Worm (Caenorhabditis elegans) whole organism, L4 larva: ENCODE data around the gene elc-1.
A peak's percentile ranks its signal among the peaks of the same experiment; 100 is the strongest.

Source experiments
- D1046.2 ChIP-seq: fragments of 200-800 bp; sonication (Bioruptor generic); IDR thresholded peaks from 2 replicates; pipeline ENCODE4 v1.3.6; 2022; ENCODE audit warnings: missing genetic modification characterization, missing compliant biosample characterization
- F26F4.8 ChIP-seq: fragments of 200-800 bp; sonication (Bioruptor generic); conservative IDR thresholded peaks from 2 replicates; pipeline ENCODE4 v1.3.6; 2022; ENCODE audit warnings: missing genetic modification characterization, missing compliant biosample characterization
- T20F7.1 ChIP-seq: fragments of 200-800 bp; sonication (Bioruptor generic); optimal IDR thresholded peaks from 2 replicates; lab custom pipeline; 2018; ENCODE audit warnings: mild to moderate bottlenecking, missing genetic modification characterization, missing compliant biosample characterization
- Y75B8A.6 ChIP-seq: fragments of 200-800 bp; sonication (Bioruptor generic); IDR thresholded peaks from 2 replicates; pipeline ENCODE4 v1.3.6; 2022; ENCODE audit warnings: missing genetic modification reagents, missing genetic modification characterization, missing compliant biosample characterization
- ZK337.2 ChIP-seq: fragments of 200-800 bp; sonication (Bioruptor generic); IDR thresholded peaks from 2 replicates; pipeline ENCODE4 v1.3.6; 2022; ENCODE audit warnings: missing genetic modification reagents, missing genetic modification characterization, missing compliant biosample characterization
- aha-1 ChIP-seq: fragments of 150-350 bp; peaks from one replicate; lab custom pipeline; 2014; ENCODE audit warnings: missing biosample characterization, missing genetic modification characterization
- aly-2 ChIP-seq: sonication (generic microtip); optimal IDR thresholded peaks from 2 replicates; lab custom pipeline; 2018; ENCODE audit warnings: missing biosample characterization, missing genetic modification characterization
- ama-1 ChIP-seq: fragments of 150-350 bp; optimal IDR thresholded peaks from 2 replicates; lab custom pipeline; 2014; ENCODE audit warnings: inconsistent platforms, mixed read lengths
- attf-4 ChIP-seq: sonication (generic microtip); optimal IDR thresholded peaks from 3 replicates; lab custom pipeline; 2017; ENCODE audit warnings: missing biosample characterization, missing genetic modification characterization
- ceh-62 ChIP-seq: sonication (generic microtip); optimal IDR thresholded peaks from 2 replicates; lab custom pipeline; 2017; ENCODE audit warnings: missing biosample characterization, missing genetic modification characterization
- daf-12 ChIP-seq: fragments of 150-350 bp; optimal IDR thresholded peaks from 2 replicates; lab custom pipeline; 2014; ENCODE audit warnings: missing biosample characterization, missing genetic modification reagents, missing genetic modification characterization
- daf-19 ChIP-seq: fragments of 200-800 bp; sonication (Bioruptor generic); conservative IDR thresholded peaks from 2 replicates; pipeline ENCODE4 v1.3.6; 2022; ENCODE audit warnings: missing genetic modification characterization, missing compliant biosample characterization
- daf-8 ChIP-seq: fragments of 200-800 bp; sonication (Bioruptor generic); IDR thresholded peaks from 2 replicates; pipeline ENCODE4 v1.3.6; 2022; ENCODE audit warnings: missing genetic modification characterization, missing compliant biosample characterization
- dmd-8 ChIP-seq: fragments of 200-800 bp; sonication (Bioruptor generic); IDR thresholded peaks from 2 replicates; pipeline ENCODE4 v1.3.6; 2022; ENCODE audit warnings: missing genetic modification characterization, missing compliant biosample characterization
- duxl-1 ChIP-seq: sonication (generic microtip); optimal IDR thresholded peaks from 2 replicates; lab custom pipeline; 2016; ENCODE audit warnings: mild to moderate bottlenecking, missing genetic modification characterization, moderate library complexity, missing compliant biosample characterization; ENCODE audit not compliant: poor library complexity
- egl-43 ChIP-seq: fragments of 200-800 bp; sonication (Bioruptor generic); IDR thresholded peaks from 2 replicates; pipeline ENCODE4 v1.3.6; 2022; ENCODE audit warnings: missing genetic modification reagents, missing genetic modification characterization, missing compliant biosample characterization
- hlh-11 ChIP-seq: fragments of 200-800 bp; sonication (Bioruptor generic); optimal IDR thresholded peaks from 2 replicates; lab custom pipeline; 2018; ENCODE audit warnings: mild to moderate bottlenecking, missing genetic modification characterization, missing compliant biosample characterization
- jun-1 ChIP-seq: fragments of 150-350 bp; optimal IDR thresholded peaks from 2 replicates; lab custom pipeline; 2014; ENCODE audit warnings: missing biosample characterization, missing genetic modification reagents, missing genetic modification characterization
- lim-7 ChIP-seq: fragments of 200-800 bp; sonication (Bioruptor generic); IDR thresholded peaks from 2 replicates; pipeline ENCODE4 v1.3.6; 2022; ENCODE audit warnings: missing genetic modification characterization, missing compliant biosample characterization
- lin-13 ChIP-seq: fragments of 150-350 bp; optimal IDR thresholded peaks from 2 replicates; lab custom pipeline; 2014; ENCODE audit warnings: missing biosample characterization, missing genetic modification reagents, missing genetic modification characterization
- lin-29 ChIP-seq: fragments of 200-800 bp; sonication (Bioruptor generic); IDR thresholded peaks from 2 replicates; pipeline ENCODE4 v1.3.6; 2022; ENCODE audit warnings: missing genetic modification reagents, missing genetic modification characterization, missing compliant biosample characterization
- lin-38 ChIP-seq: fragments of 200-800 bp; sonication (Bioruptor generic); IDR thresholded peaks from 2 replicates; pipeline ENCODE4 v1.3.6; 2022; ENCODE audit warnings: missing genetic modification reagents, missing genetic modification characterization, missing compliant biosample characterization
- madf-5 ChIP-seq, 2 experiments: fragments of 200-800 bp; sonication (Bioruptor generic); IDR thresholded peaks; 2 replicates each; pipeline ENCODE4 v1.3.6; 2022; ENCODE audit warnings: missing compliant biosample characterization in 2 of 2, missing genetic modification characterization in 2 of 2
- madf-9 ChIP-seq: fragments of 200-800 bp; sonication (Bioruptor generic); conservative IDR thresholded peaks from 2 replicates; pipeline ENCODE4 v1.3.6; 2022; ENCODE audit warnings: missing genetic modification reagents, missing genetic modification characterization, missing compliant biosample characterization
- mxl-3 ChIP-seq: fragments of 200-800 bp; sonication (Bioruptor generic); optimal IDR thresholded peaks from 2 replicates; lab custom pipeline; 2018; ENCODE audit warnings: mild to moderate bottlenecking, missing genetic modification characterization, missing compliant biosample characterization
- nhr-237 ChIP-seq: sonication (generic microtip); optimal IDR thresholded peaks from 2 replicates; lab custom pipeline; 2017; ENCODE audit warnings: missing biosample characterization, missing genetic modification characterization
- nhr-25 ChIP-seq: sonication (generic microtip); optimal IDR thresholded peaks from 2 replicates; lab custom pipeline; 2017; ENCODE audit warnings: missing genetic modification characterization, mild to moderate bottlenecking, missing compliant biosample characterization, antibody characterized with exemption, moderate library complexity, borderline replicate concordance; ENCODE audit not compliant: insufficient read depth
- nhr-76 ChIP-seq: fragments of 150-350 bp; optimal IDR thresholded peaks from 2 replicates; lab custom pipeline; 2014; ENCODE audit warnings: missing biosample characterization, missing genetic modification characterization
- sdz-12 ChIP-seq: fragments of 200-800 bp; sonication (Bioruptor generic); optimal IDR thresholded peaks from 2 replicates; lab custom pipeline; 2018; ENCODE audit warnings: mild to moderate bottlenecking, missing genetic modification characterization, missing compliant biosample characterization
- set-16 ChIP-seq: fragments of 200-800 bp; sonication (Bioruptor generic); IDR thresholded peaks from 2 replicates; pipeline ENCODE4 v1.3.6; 2022; ENCODE audit warnings: missing genetic modification reagents, missing genetic modification characterization, missing compliant biosample characterization
- skn-1 ChIP-seq: fragments of 150-350 bp; optimal IDR thresholded peaks from 2 replicates; lab custom pipeline; 2014; ENCODE audit warnings: missing biosample characterization, missing genetic modification characterization
- snpc-4 ChIP-seq: fragments of 150-350 bp; optimal IDR thresholded peaks from 2 replicates; lab custom pipeline; 2014; ENCODE audit warnings: missing biosample characterization, missing genetic modification characterization
- tra-1 ChIP-seq: fragments of 200-800 bp; sonication (Bioruptor generic); IDR thresholded peaks from 2 replicates; pipeline ENCODE4 v1.3.6; 2022; ENCODE audit warnings: missing genetic modification reagents, missing genetic modification characterization, missing compliant biosample characterization
- unc-39 ChIP-seq: sonication (generic microtip); optimal IDR thresholded peaks from 2 replicates; lab custom pipeline; 2017; ENCODE audit warnings: missing biosample characterization, missing genetic modification characterization
- zip-2 ChIP-seq: fragments of 150-350 bp; optimal IDR thresholded peaks from 2 replicates; lab custom pipeline; 2014; ENCODE audit warnings: missing biosample characterization, missing genetic modification characterization
- ztf-11 ChIP-seq: fragments of 150-350 bp; optimal IDR thresholded peaks from 2 replicates; lab custom pipeline; 2014; ENCODE audit warnings: missing biosample characterization, missing genetic modification characterization

elc-1 gene

ce11 chrIII:1417090-1417489 is at the start of gene elc-1:
elc-1 (minus strand) TSS chrIII:1417190.
- TF ChIP-seq snpc-4 (no peak), aha-1 (peak; percentile 87)

ce11 chrIII:1456859-1457258 is 39.9 kb upstream of the elc-1 start:
- no peak for TF ChIP-seq Y75B8A.6 (GFP tag; lab: Robert Waterston, UW)

- no peak for TF ChIP-seq hlh-11 (tag; lab: Kevin White, UChicago)
- no peak for TF ChIP-seq jun-1 (tag; lab: Kevin White, UChicago)
- no peak for TF ChIP-seq aly-2 (tag; lab: Kevin White, UChicago)
- TF ChIP-seq nhr-76 (tag; lab: Kevin White, UChicago), result no peak
- no peak for TF ChIP-seq skn-1 (tag; lab: Kevin White, UChicago)
- TF ChIP-seq D1046.2 (GFP tag; lab: Robert Waterston, UW), result no peak
- TF ChIP-seq lin-13 (GFP tag; lab: Kevin White, UChicago), result no peak
- no peak for TF ChIP-seq ama-1 (lab: Kevin White, UChicago)
- no peak for TF ChIP-seq lim-7
- no peak for TF ChIP-seq attf-4 (tag; lab: Kevin White, UChicago)
- TF ChIP-seq daf-8 (GFP tag; lab: Robert Waterston, UW), result no peak
- no peak for TF ChIP-seq daf-12
Measured at ce11 chrIII:1455674-1456073, 38.7 kb upstream of the elc-1 start, which contains the start of gene Y82E9BR.17. Y82E9BR.17 (minus strand) TSS chrIII:1455774.

ce11 chrIII:1446747-1447146 is 29.8 kb upstream of the elc-1 start:
- TF ChIP-seq unc-39, result no peak
- no peak for TF ChIP-seq attf-4 (tag; lab: Kevin White, UChicago)

ce11 chrIII:1439609-1440008 is 22.6 kb upstream of the elc-1 start:
- TF ChIP-seq ceh-62 (no peak), madf-9 (GFP tag; lab: Robert Waterston, UW) (no peak), ZK337.2 (GFP tag; lab: Robert Waterston, UW) (no peak), ztf-11 (tag; lab: Kevin White, UChicago) (no peak), lin-38 (GFP tag; lab: Robert Waterston, UW) (0 out of 2 replicates have a peak, but pooled peaks have one; percentile 17), T20F7.1 (GFP tag; lab: Kevin White, UChicago) (no peak), zip-2 (tag; lab: Kevin White, UChicago) (no peak), set-16 (peak; percentile 89), F26F4.8 (no peak), lin-29 (no peak), madf-5 (GFP tag; IDR thresholded peaks at IDR 0.05; lab: Robert Waterston, UW) (no peak), nhr-25 (tag; lab: Kevin White, UChicago) (no peak), dmd-8 (GFP tag; lab: Robert Waterston, UW) (0 out of 2 replicates have a peak, but pooled peaks have one; percentile 27), mxl-3 (GFP tag; lab: Kevin White, UChicago) (no peak), nhr-237 (no peak), duxl-1 (tag; lab: Kevin White, UChicago) (no peak), tra-1 (GFP tag; lab: Robert Waterston, UW) (no peak), sdz-12 (GFP tag; lab: Kevin White, UChicago) (no peak), egl-43 (peak; percentile 46; the same call in 1 of the 2 replicates), lim-7 (no peak), nhr-76 (tag; lab: Kevin White, UChicago) (no peak), daf-19 (GFP tag; lab: Robert Waterston, UW) (no peak), hlh-11 (tag; lab: Kevin White, UChicago) (no peak)
